Fruit fly (Drosophila melanogaster): ENCODE data around the gene Nmdmc.
A peak's percentile ranks its signal among the peaks of the same experiment; 100 is the strongest.

Nmdmc gene

dm6 chr3R:9054442-9055118, 4.2 kb upstream of the Nmdmc start:
- TF ChIP-seq sv (GFP tag; optimal IDR thresholded peaks at IDR 0.05) = peak; percentile 27
- TF ChIP-seq sage (GFP tag; optimal IDR thresholded peaks at IDR 0.05) = peak; percentile 22
- TF ChIP-seq rgr (GFP tag; optimal IDR thresholded peaks at IDR 0.05) = peak; percentile 5
- no peak for TF ChIP-seq psq (GFP tag; optimal IDR thresholded peaks at IDR 0.05)
- peak; percentile 4 for TF ChIP-seq Jra (GFP tag; optimal IDR thresholded peaks at IDR 0.05)
- TF ChIP-seq woc (GFP tag; optimal IDR thresholded peaks at IDR 0.05) = no peak
- no peak for TF ChIP-seq Hr78 (GFP tag; optimal IDR thresholded peaks at IDR 0.05)
- no peak for TF ChIP-seq h (GFP tag; optimal IDR thresholded peaks at IDR 0.05)
- no peak for TF ChIP-seq CG9705 (GFP tag; optimal IDR thresholded peaks at IDR 0.05)
- no peak for TF ChIP-seq dl (GFP tag; optimal IDR thresholded peaks at IDR 0.05; ENCODE audit: insufficient read depth in 1 of 2, partially characterized antibody in 2 of 2)
- TF ChIP-seq Hr83 (GFP tag; optimal IDR thresholded peaks at IDR 0.05; ENCODE audit: poor library complexity, severe bottlenecking) = no peak
- TF ChIP-seq fru (GFP tag; optimal IDR thresholded peaks at IDR 0.05) = no peak
- TF ChIP-seq OdsH (GFP tag; optimal IDR thresholded peaks at IDR 0.05) = peak; percentile 52
- no peak for TF ChIP-seq br (GFP tag; optimal IDR thresholded peaks at IDR 0.05)
- no peak for TF ChIP-seq jim (GFP tag; optimal IDR thresholded peaks at IDR 0.05)
- peak in 1 of 2 experiments; percentile 46 for TF ChIP-seq foxo (GFP tag; optimal IDR thresholded peaks at IDR 0.05)
- TF ChIP-seq ey (GFP tag; optimal IDR thresholded peaks at IDR 0.05) = no peak
- TF ChIP-seq Myc (optimal IDR thresholded peaks at IDR 0.05) = no peak
- no peak for TF ChIP-seq Abd-B (GFP tag; optimal IDR thresholded peaks at IDR 0.05)
- no peak for TF ChIP-seq tai (GFP tag; optimal IDR thresholded peaks at IDR 0.05)
- TF ChIP-seq dsf (GFP tag; optimal IDR thresholded peaks at IDR 0.05; ENCODE audit: borderline replicate concordance) = no peak
- no peak for TF ChIP-seq lola (GFP tag; optimal IDR thresholded peaks at IDR 0.05)
- no peak for TF ChIP-seq Mio (GFP tag; optimal IDR thresholded peaks at IDR 0.05)
- no peak for TF ChIP-seq Dif (GFP tag; optimal IDR thresholded peaks at IDR 0.05; ENCODE audit: partially characterized antibody)
- no peak for TF ChIP-seq usp (GFP tag; optimal IDR thresholded peaks at IDR 0.05)
- TF ChIP-seq brk (GFP tag; optimal IDR thresholded peaks at IDR 0.05) = no peak
- TF ChIP-seq HLH106 (tag; optimal IDR thresholded peaks at IDR 0.05) = peak; percentile 18
- no peak for TF ChIP-seq pan (optimal IDR thresholded peaks at IDR 0.05)
- TF ChIP-seq dmrt93B (GFP tag; optimal IDR thresholded peaks at IDR 0.05) = peak; percentile 22

DNA sequence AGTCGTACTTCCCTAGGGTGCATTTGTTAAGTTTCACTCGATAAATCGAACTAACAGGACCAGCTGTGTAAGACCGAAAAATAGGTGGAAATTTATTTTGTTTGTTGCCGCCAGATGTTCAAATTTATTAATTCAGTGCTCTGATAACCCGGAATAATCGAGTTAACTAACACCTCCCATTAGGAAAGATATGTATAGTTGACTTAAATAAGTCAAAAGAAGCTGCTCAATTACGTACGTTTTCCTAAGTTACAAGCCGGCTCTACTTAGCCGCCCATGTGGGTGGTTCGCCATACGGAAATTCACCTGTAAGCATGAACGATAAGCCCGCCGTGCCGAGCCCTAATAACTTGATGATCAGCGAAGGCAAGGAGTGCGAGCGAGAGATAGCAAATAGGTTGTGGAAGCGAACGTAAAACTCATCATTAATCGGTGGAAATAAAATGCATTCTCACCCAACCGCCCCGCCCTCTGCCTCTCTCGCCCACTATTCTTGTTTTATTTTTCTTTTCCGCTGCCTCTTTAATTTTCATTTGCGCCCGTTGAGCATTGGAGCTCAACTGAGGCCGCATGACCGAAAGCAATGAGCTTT, 3.6 kb upstream of the Nmdmc start:
- peak; percentile 71 for TF ChIP-seq ey (GFP tag; optimal IDR thresholded peaks at IDR 0.05)
- no peak for TF ChIP-seq brk (GFP tag; optimal IDR thresholded peaks at IDR 0.05)
- peak in 1 of 2 experiments; percentile 73 for TF ChIP-seq foxo (GFP tag; optimal IDR thresholded peaks at IDR 0.05)
- TF ChIP-seq Myc (optimal IDR thresholded peaks at IDR 0.05) = no peak
- TF ChIP-seq Hr83 (GFP tag; optimal IDR thresholded peaks at IDR 0.05; ENCODE audit: poor library complexity, severe bottlenecking) = peak; percentile 45
- peak; percentile 72 for TF ChIP-seq HLH106 (tag; optimal IDR thresholded peaks at IDR 0.05)
- TF ChIP-seq Rel (GFP tag; optimal IDR thresholded peaks at IDR 0.05) = no peak
- TF ChIP-seq Rel (tag; optimal IDR thresholded peaks at IDR 0.05) = no peak
- no peak for TF ChIP-seq Hr78 (GFP tag; optimal IDR thresholded peaks at IDR 0.05)
- TF ChIP-seq CrebA (GFP tag; optimal IDR thresholded peaks at IDR 0.05; ENCODE audit: borderline replicate concordance) = no peak
- no peak for TF ChIP-seq N (GFP tag; optimal IDR thresholded peaks at IDR 0.05)
- peak; percentile 66 for TF ChIP-seq dmrt93B (GFP tag; optimal IDR thresholded peaks at IDR 0.05)
- TF ChIP-seq psq (GFP tag; optimal IDR thresholded peaks at IDR 0.05) = peak; percentile 42
- TF ChIP-seq GATAd (GFP tag; optimal IDR thresholded peaks at IDR 0.05) = no peak
- TF ChIP-seq Abd-B (GFP tag; optimal IDR thresholded peaks at IDR 0.05) = no peak
- no peak for TF ChIP-seq tai (GFP tag; optimal IDR thresholded peaks at IDR 0.05)
- TF ChIP-seq rgr (GFP tag; optimal IDR thresholded peaks at IDR 0.05) = peak; percentile 24
- peak; percentile 76 for TF ChIP-seq fru (GFP tag; optimal IDR thresholded peaks at IDR 0.05)
- no peak for TF ChIP-seq Mio (GFP tag; optimal IDR thresholded peaks at IDR 0.05)
- peak; percentile 66 for TF ChIP-seq br (GFP tag; optimal IDR thresholded peaks at IDR 0.05)
- TF ChIP-seq Dfd (GFP tag; optimal IDR thresholded peaks at IDR 0.05) = no peak
- TF ChIP-seq lola (GFP tag; optimal IDR thresholded peaks at IDR 0.05) = no peak
- peak; percentile 57 for TF ChIP-seq Sp1 (GFP tag; optimal IDR thresholded peaks at IDR 0.05)
- TF ChIP-seq CG32264 (GFP tag; optimal IDR thresholded peaks at IDR 0.05) = peak; percentile 50
- no peak for TF ChIP-seq dl (GFP tag; optimal IDR thresholded peaks at IDR 0.05; ENCODE audit: insufficient read depth in 1 of 2, partially characterized antibody in 2 of 2)
- TF ChIP-seq usp (GFP tag; optimal IDR thresholded peaks at IDR 0.05) = no peak
- peak; percentile 51 for TF ChIP-seq h (GFP tag; optimal IDR thresholded peaks at IDR 0.05)
- TF ChIP-seq pan (optimal IDR thresholded peaks at IDR 0.05) = no peak
- TF ChIP-seq Vsx2 (GFP tag; optimal IDR thresholded peaks at IDR 0.05; ENCODE audit: partially characterized antibody) = no peak
- TF ChIP-seq CG9705 (GFP tag; optimal IDR thresholded peaks at IDR 0.05) = peak; percentile 4
- TF ChIP-seq dsf (GFP tag; optimal IDR thresholded peaks at IDR 0.05; ENCODE audit: borderline replicate concordance) = no peak
- no peak for TF ChIP-seq sage (GFP tag; optimal IDR thresholded peaks at IDR 0.05)
- TF ChIP-seq OdsH (GFP tag; optimal IDR thresholded peaks at IDR 0.05) = no peak
- no peak for TF ChIP-seq sv (GFP tag; optimal IDR thresholded peaks at IDR 0.05)
- TF ChIP-seq woc (GFP tag; optimal IDR thresholded peaks at IDR 0.05) = peak; percentile 50
- no peak for TF ChIP-seq Hnf4 (GFP tag; optimal IDR thresholded peaks at IDR 0.05)
- no peak for TF ChIP-seq Jra (GFP tag; optimal IDR thresholded peaks at IDR 0.05)
- peak; percentile 75 for TF ChIP-seq Dif (GFP tag; optimal IDR thresholded peaks at IDR 0.05; ENCODE audit: partially characterized antibody)
- TF ChIP-seq jim (GFP tag; optimal IDR thresholded peaks at IDR 0.05) = no peak

All from whole organism, wandering third instar larva.